Worm (Caenorhabditis elegans): ENCODE measurements around the gene ZK262.19.

The ZK262.19 gene

DNA sequence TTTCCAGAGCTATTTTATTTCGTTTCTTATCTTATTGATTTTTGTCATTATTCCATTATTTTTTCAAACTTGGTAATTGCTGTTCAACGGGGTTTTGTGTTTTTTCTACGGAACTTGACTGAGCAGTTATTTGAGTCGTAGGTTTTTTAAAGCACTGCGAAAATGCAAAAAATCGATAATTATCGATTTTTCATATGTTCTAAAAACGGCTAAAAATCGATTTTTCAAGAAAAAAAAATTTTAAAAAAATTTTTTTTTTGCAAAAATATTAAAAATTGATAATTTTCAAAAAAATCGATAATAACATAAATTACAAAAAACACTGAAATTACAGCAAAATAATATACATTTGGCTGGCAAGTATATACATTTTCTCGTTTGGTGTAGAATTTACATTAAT, 49.9 kb downstream of the ZK262.19 start:
- TF ChIP-seq hlh-17 (GFP tag; optimal IDR thresholded peaks at IDR 0.05; ENCODE audit: borderline replicate concordance) (no peak), alr-1 (tag; optimal IDR thresholded peaks at IDR 0.05; ENCODE audit: borderline replicate concordance) (no peak), ces-1 (GFP tag; optimal IDR thresholded peaks at IDR 0.05) (no peak), tlp-1 (tag; optimal IDR thresholded peaks at IDR 0.05) (no peak), mdl-1 (tag; optimal IDR thresholded peaks at IDR 0.05) (no peak), mab-9 (GFP tag; IDR thresholded peaks at IDR 0.05) (no peak), C16A3.4 (tag; optimal IDR thresholded peaks at IDR 0.05) (no peak), snpc-4 (tag; optimal IDR thresholded peaks at IDR 0.05) (no peak), skn-1 (tag; optimal IDR thresholded peaks at IDR 0.05) (no peak), C04F5.9 (tag; optimal IDR thresholded peaks at IDR 0.05) (no peak)

Measured in whole organism, L1 larva.